Fruit fly (Drosophila melanogaster): ENCODE results near the gene Herp.

The Herp gene

dm6 chr2L:7779785-7780184, 20.1 kb downstream of the Herp start, which contains the start of gene Uro:
TSS of gene Uro (plus strand) at chr2L:7780085.
- no peak for TF ChIP-seq CG17801 (GFP tag; optimal IDR thresholded peaks at IDR 0.05; ENCODE audit: partially characterized antibody)

dm6 chr2L:7777979-7778692, 21.7 kb downstream of the Herp start, which contains the start of gene CG7179:
TSS of gene CG7179 (minus strand) at chr2L:7778029.
- TF ChIP-seq CG17801 (GFP tag; optimal IDR thresholded peaks at IDR 0.05; ENCODE audit: partially characterized antibody): no peak

DNA sequence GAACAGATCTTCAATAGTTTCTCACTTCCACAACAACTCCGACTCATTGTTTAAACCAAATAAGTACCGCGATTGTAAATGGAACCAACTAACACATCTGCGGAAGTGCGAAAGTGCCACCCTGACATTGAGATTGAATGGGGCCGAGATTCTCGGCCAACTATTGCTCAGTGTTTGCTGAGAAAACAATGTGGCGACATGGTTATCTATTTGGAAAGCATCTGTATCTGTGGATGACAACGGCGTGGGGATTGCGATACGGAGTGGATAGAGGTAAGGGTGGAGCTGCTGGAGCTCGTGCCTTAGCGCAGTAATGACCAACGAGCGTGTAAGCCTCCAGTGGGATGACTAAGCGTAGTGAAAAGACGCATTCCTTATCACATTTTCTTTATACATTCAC, 24.6 kb downstream of the Herp start:
- no peak for TF ChIP-seq CG17801 (GFP tag; optimal IDR thresholded peaks at IDR 0.05; ENCODE audit: partially characterized antibody)

DNA sequence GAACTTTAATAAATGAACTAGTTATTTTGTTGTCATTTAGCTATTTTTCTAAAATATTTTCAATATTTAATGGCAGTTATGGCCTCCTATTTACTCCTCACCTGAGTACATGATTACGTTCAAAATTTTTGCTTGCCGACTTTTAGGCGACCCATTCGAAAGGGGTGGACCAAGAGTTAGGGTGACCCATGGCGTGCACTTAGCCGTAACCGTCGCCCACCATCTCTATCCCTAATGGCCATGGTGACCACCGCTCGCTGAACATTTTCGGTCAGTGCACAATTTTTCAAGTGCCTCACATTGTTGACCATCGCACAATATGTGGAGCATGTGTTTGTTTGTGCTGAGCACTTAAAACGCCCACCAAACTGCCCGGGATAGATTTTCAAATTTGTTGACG, 28.0 kb downstream of the Herp start:
- TF ChIP-seq CG17801 (GFP tag; optimal IDR thresholded peaks at IDR 0.05; ENCODE audit: partially characterized antibody): no peak

DNA sequence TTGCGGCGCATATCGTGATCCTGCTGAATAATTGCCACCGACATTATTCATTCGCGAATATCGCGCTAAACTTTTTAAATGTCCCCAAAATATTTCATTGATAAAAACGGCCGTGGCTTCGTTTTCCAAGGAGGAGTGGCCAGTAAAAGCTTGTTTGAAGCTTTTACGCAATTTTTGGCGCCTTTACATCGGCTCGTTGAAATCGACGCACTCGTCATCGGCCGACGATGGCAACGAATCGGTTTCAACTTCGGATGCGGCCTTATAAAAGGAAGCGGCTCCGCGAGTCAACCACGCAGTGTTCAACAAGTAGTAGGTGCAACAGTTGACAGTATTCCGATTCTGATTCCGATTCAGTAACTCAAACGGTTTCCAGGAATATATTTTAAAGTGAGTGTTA, 32.5 kb downstream of the Herp start, which contains the start of gene CG7191:
Gene CG7191, plus strand, starts transcription at position 301 of the 400 bp plus-strand sequence.
- no peak for TF ChIP-seq CG17801 (GFP tag; optimal IDR thresholded peaks at IDR 0.05; ENCODE audit: partially characterized antibody)

- no peak for TF ChIP-seq CG17801 (GFP tag; optimal IDR thresholded peaks at IDR 0.05; ENCODE audit: partially characterized antibody)
These were observed 43.0 kb downstream of the Herp start for dm6 chr2L:7756835-7757234.

DNA sequence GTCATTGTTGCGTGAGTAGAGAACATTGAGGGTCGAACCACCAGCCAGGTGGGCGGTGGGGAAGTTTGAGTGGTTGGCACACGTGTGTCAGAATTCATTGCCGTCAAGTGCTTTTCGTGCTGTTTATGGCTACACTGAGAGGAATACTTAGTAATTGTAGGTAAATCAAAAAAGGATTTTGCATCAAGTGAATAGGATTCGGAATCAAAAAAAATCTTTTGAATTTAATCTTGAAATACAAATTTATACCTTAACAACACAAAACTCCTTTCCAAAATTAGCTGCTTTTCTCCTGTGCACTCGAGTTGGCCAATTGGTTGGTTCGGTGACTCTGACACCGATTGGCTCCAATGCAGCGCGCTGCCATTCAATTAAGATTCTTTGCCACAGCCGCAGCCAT, 45.3 kb downstream of the Herp start:
- TF ChIP-seq CG17801 (GFP tag; optimal IDR thresholded peaks at IDR 0.05; ENCODE audit: partially characterized antibody): no peak

dm6 chr2L:7753874-7754273, 46.0 kb downstream of the Herp start, which contains the start of gene CG46025:
TSS of gene CG46025 (plus strand) at chr2L:7754174.
- TF ChIP-seq CG17801 (GFP tag; optimal IDR thresholded peaks at IDR 0.05; ENCODE audit: partially characterized antibody): no peak

DNA sequence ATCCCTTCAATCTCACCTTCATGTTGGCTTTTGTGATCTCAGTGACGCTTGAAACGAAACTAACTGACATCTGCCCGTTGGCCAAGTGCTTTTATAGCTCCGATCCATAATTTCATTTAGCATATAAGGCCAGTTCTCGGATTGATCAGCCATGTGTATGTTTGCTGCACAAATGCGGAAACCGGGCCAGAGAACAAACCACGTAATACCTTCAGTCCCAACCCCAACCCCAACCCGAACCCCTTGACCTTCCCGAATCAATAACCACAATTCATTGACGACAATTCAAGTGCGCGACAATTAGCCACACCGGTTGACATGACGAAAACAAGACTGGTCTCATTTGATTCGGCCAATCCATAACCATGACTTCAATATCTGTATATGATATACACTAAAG, 46.8 kb downstream of the Herp start, which contains the start of gene CG7203:
Gene CG7203, minus strand, starts transcription at position 101 of the 400 bp plus-strand sequence.
- TF ChIP-seq CG17801 (GFP tag; optimal IDR thresholded peaks at IDR 0.05; ENCODE audit: partially characterized antibody): no peak

DNA sequence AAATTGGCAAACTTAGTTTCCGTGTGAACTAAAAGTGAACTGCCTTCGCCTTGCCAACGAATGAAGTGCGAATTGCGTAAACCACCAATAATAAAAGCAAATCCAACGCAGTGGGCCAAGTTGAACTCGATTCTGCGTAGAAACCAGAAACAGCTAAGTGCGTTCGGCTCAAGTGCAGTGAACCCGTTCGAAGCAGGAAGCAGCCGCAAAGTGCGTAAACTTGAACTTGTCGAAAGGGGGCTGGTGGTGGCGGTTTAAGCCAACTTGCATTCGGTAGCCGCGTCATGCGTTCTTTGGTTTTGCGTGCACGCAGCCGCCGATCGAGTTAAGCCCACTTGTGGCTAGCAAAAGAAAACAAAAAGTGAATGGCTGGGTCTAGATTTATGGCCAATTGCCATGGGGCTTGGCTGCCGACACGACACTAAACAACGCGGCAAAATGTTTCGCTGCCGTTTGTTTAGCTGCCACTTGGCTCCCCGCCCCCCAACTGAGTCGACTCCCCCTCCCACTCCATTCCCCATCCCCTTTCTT, 49.2 kb downstream of the Herp start:
- TF ChIP-seq CG17801 (GFP tag; optimal IDR thresholded peaks at IDR 0.05; ENCODE audit: partially characterized antibody): no peak

dm6 chr2L:7746975-7747374, 52.9 kb downstream of the Herp start, which contains the start of gene ATPsynGL:
TSS of gene ATPsynGL (plus strand) at chr2L:7747275.
- no peak for TF ChIP-seq CG17801 (GFP tag; optimal IDR thresholded peaks at IDR 0.05; ENCODE audit: partially characterized antibody)

Measured in ovary, adult (tissue).